Worm (Caenorhabditis elegans) whole organism, L4 larva: ENCODE results near the gene rhi-1.

Experiments
- T20F7.1 ChIP-seq: fragments of 200-800 bp; sonication (Bioruptor generic); optimal IDR thresholded peaks from 2 replicates; lab custom pipeline; 2018; ENCODE audit warnings: mild to moderate bottlenecking, missing genetic modification characterization, missing compliant biosample characterization
- dmd-6 ChIP-seq: fragments of 200-800 bp; sonication (Bioruptor generic); IDR thresholded peaks from 2 replicates; pipeline ENCODE4 v1.3.6; 2022; ENCODE audit warnings: missing genetic modification reagents, missing genetic modification characterization, missing compliant biosample characterization
- lin-15B ChIP-seq: fragments of 150-350 bp; sonication (generic microtip); optimal IDR thresholded peaks from 3 replicates; lab custom pipeline; 2014; ENCODE audit warnings: missing biosample characterization, missing genetic modification characterization
- mep-1 ChIP-seq: fragments of 150-350 bp; sonication (generic microtip); optimal IDR thresholded peaks from 3 replicates; lab custom pipeline; 2014; ENCODE audit warnings: missing biosample characterization, missing genetic modification characterization
- nhr-41 ChIP-seq: fragments of 200-800 bp; sonication (Bioruptor generic); IDR thresholded peaks from 2 replicates; pipeline ENCODE4 v1.3.6; 2022; ENCODE audit warnings: missing genetic modification reagents, missing genetic modification characterization, missing compliant biosample characterization
- pha-4 ChIP-seq, 2 experiments: fragments of 150-350 bp in 1 of 2; fragments of 200-800 bp in 1 of 2; sonication (Bioruptor generic) in 1 of 2; IDR thresholded peaks in 1 of 2; optimal IDR thresholded peaks in 1 of 2; 2 replicates each; pipeline versions ENCODE4 v1.3.6 to Lab custom; 2014 to 2022; ENCODE audit warnings: missing genetic modification characterization in 2 of 2, missing genetic modification reagents in 2 of 2, missing biosample characterization in 1 of 2, missing compliant biosample characterization in 1 of 2
- skn-1 ChIP-seq: fragments of 150-350 bp; optimal IDR thresholded peaks from 2 replicates; lab custom pipeline; 2014; ENCODE audit warnings: missing biosample characterization, missing genetic modification characterization
- zag-1 ChIP-seq: fragments of 150-350 bp; optimal IDR thresholded peaks from 2 replicates; lab custom pipeline; 2014; ENCODE audit warnings: missing biosample characterization, missing genetic modification characterization

- TF ChIP-seq zag-1 (tag; lab: Kevin White, UChicago) (no peak), lin-15B (tag; lab: Kevin White, UChicago) (no peak), skn-1 (tag; lab: Kevin White, UChicago) (no peak), nhr-41 (GFP tag; lab: Robert Waterston, UW) (no peak), dmd-6 (GFP tag; lab: Robert Waterston, UW) (no peak), mep-1 (tag; lab: Kevin White, UChicago) (no peak), T20F7.1 (GFP tag; lab: Kevin White, UChicago) (no peak), pha-4 (GFP tag; IDR thresholded peaks at IDR 0.05; lab: Robert Waterston, UW) (no peak), pha-4 (tag; optimal IDR thresholded peaks at IDR 0.05; lab: Kevin White, UChicago) (no peak)
Measured at ce11 chrX:4521166-4521565, 12.9 kb downstream of the rhi-1 start.
